Worm (Caenorhabditis elegans) whole organism, L4 larva: ENCODE measurements around the gene T28D9.4.

Source experiments
- D1046.2 ChIP-seq: fragments of 200-800 bp; sonication (Bioruptor generic); IDR thresholded peaks from 2 replicates; pipeline ENCODE4 v1.3.6; 2022; ENCODE audit warnings: missing genetic modification characterization, missing compliant biosample characterization
- F10B5.3 ChIP-seq: sonication (generic microtip); optimal IDR thresholded peaks from 2 replicates; lab custom pipeline; 2016; ENCODE audit warnings: mild to moderate bottlenecking, missing genetic modification characterization, missing compliant biosample characterization
- F37D6.2 ChIP-seq: sonication (generic microtip); optimal IDR thresholded peaks from 2 replicates; lab custom pipeline; 2016; ENCODE audit warnings: mild to moderate bottlenecking, missing genetic modification characterization, missing compliant biosample characterization
- F49E8.2 ChIP-seq: sonication (generic microtip); optimal IDR thresholded peaks from 2 replicates; lab custom pipeline; 2016; ENCODE audit warnings: missing compliant biosample characterization, mild to moderate bottlenecking, missing genetic modification characterization, borderline replicate concordance
- T26A8.4 ChIP-seq: fragments of 200-800 bp; sonication (Bioruptor generic); IDR thresholded peaks from 2 replicates; pipeline ENCODE4 v1.3.6; 2022; ENCODE audit warnings: missing genetic modification characterization, missing compliant biosample characterization
- Y48G9A.11 ChIP-seq: fragments of 200-800 bp; sonication (Bioruptor generic); IDR thresholded peaks from 2 replicates; pipeline ENCODE4 v1.3.6; 2022; ENCODE audit warnings: missing genetic modification reagents, missing genetic modification characterization, missing compliant biosample characterization
- ZK337.2 ChIP-seq: fragments of 200-800 bp; sonication (Bioruptor generic); IDR thresholded peaks from 2 replicates; pipeline ENCODE4 v1.3.6; 2022; ENCODE audit warnings: missing genetic modification reagents, missing genetic modification characterization, missing compliant biosample characterization
- ZK546.5 ChIP-seq, 2 experiments: sonication (generic microtip); optimal IDR thresholded peaks; 2 replicates each; lab custom pipeline; 2017; ENCODE audit warnings: missing biosample characterization in 2 of 2, missing genetic modification characterization in 2 of 2
- aha-1 ChIP-seq: fragments of 150-350 bp; peaks from one replicate; lab custom pipeline; 2014; ENCODE audit warnings: missing biosample characterization, missing genetic modification characterization
- ceh-20 ChIP-seq: fragments of 200-800 bp; sonication (Bioruptor generic); IDR thresholded peaks from 2 replicates; pipeline ENCODE4 v1.3.6; 2022; ENCODE audit warnings: missing genetic modification reagents, missing genetic modification characterization, missing compliant biosample characterization
- ctbp-1 ChIP-seq: fragments of 200-800 bp; sonication (Bioruptor generic); IDR thresholded peaks from 2 replicates; pipeline ENCODE4 v1.3.6; 2022; ENCODE audit warnings: missing genetic modification reagents, missing genetic modification characterization, missing compliant biosample characterization
- daf-8 ChIP-seq: fragments of 200-800 bp; sonication (Bioruptor generic); IDR thresholded peaks from 2 replicates; pipeline ENCODE4 v1.3.6; 2022; ENCODE audit warnings: missing genetic modification characterization, missing compliant biosample characterization
- dmd-9 ChIP-seq: fragments of 200-800 bp; sonication (Bioruptor generic); IDR thresholded peaks from 2 replicates; pipeline ENCODE4 v1.3.6; 2022; ENCODE audit warnings: missing genetic modification reagents, missing genetic modification characterization, missing compliant biosample characterization
- duxl-1 ChIP-seq: sonication (generic microtip); optimal IDR thresholded peaks from 2 replicates; lab custom pipeline; 2016; ENCODE audit warnings: mild to moderate bottlenecking, missing genetic modification characterization, moderate library complexity, missing compliant biosample characterization; ENCODE audit not compliant: poor library complexity
- egl-27 ChIP-seq: sonication (generic microtip); optimal IDR thresholded peaks from 3 replicates; lab custom pipeline; 2017; ENCODE audit warnings: missing biosample characterization, missing genetic modification reagents, missing genetic modification characterization
- fkh-10 ChIP-seq: fragments of 150-350 bp; optimal IDR thresholded peaks from 2 replicates; lab custom pipeline; 2014; ENCODE audit warnings: missing biosample characterization, missing genetic modification reagents, missing genetic modification characterization
- hmg-1.1 ChIP-seq: fragments of 200-800 bp; sonication (Bioruptor generic); IDR thresholded peaks from 2 replicates; pipeline ENCODE4 v1.3.6; 2022; ENCODE audit warnings: missing genetic modification reagents, missing genetic modification characterization, missing compliant biosample characterization
- jun-1 ChIP-seq: fragments of 150-350 bp; optimal IDR thresholded peaks from 2 replicates; lab custom pipeline; 2014; ENCODE audit warnings: missing biosample characterization, missing genetic modification reagents, missing genetic modification characterization
- lin-38 ChIP-seq: fragments of 200-800 bp; sonication (Bioruptor generic); IDR thresholded peaks from 2 replicates; pipeline ENCODE4 v1.3.6; 2022; ENCODE audit warnings: missing genetic modification reagents, missing genetic modification characterization, missing compliant biosample characterization
- lin-39 ChIP-seq: fragments of 150-350 bp; optimal IDR thresholded peaks from 2 replicates; lab custom pipeline; 2014; ENCODE audit warnings: missing biosample characterization, missing genetic modification reagents, missing genetic modification characterization
- lir-3 ChIP-seq: sonication (generic microtip); optimal IDR thresholded peaks from 2 replicates; lab custom pipeline; 2016; ENCODE audit warnings: mild to moderate bottlenecking, missing genetic modification characterization, missing compliant biosample characterization
- lsy-2 ChIP-seq, 2 experiments: fragments of 150-350 bp in 1 of 2; sonication (generic microtip) in 1 of 2; optimal IDR thresholded peaks; 2 replicates each; lab custom pipeline; 2014 to 2017; ENCODE audit warnings: missing biosample characterization in 2 of 2, missing genetic modification characterization in 2 of 2
- mdl-1 ChIP-seq, 2 experiments: fragments of 150-350 bp in 1 of 2; sonication (generic microtip) in 1 of 2; optimal IDR thresholded peaks; 2 replicates each; lab custom pipeline; 2014 to 2017; ENCODE audit warnings: missing biosample characterization in 2 of 2, missing genetic modification characterization in 2 of 2
- mep-1 ChIP-seq: fragments of 150-350 bp; sonication (generic microtip); optimal IDR thresholded peaks from 3 replicates; lab custom pipeline; 2014; ENCODE audit warnings: missing biosample characterization, missing genetic modification characterization
- mes-2 ChIP-seq: sonication (generic microtip); optimal IDR thresholded peaks from 2 replicates; lab custom pipeline; 2016; ENCODE audit warnings: missing genotype, mild to moderate bottlenecking, missing genetic modification characterization, missing compliant biosample characterization; ENCODE audit not compliant: poor library complexity, severe bottlenecking
- mxl-3 ChIP-seq: fragments of 200-800 bp; sonication (Bioruptor generic); optimal IDR thresholded peaks from 2 replicates; lab custom pipeline; 2018; ENCODE audit warnings: mild to moderate bottlenecking, missing genetic modification characterization, missing compliant biosample characterization
- nhr-111 ChIP-seq: fragments of 200-800 bp; sonication (Bioruptor generic); optimal IDR thresholded peaks from 2 replicates; lab custom pipeline; 2018; ENCODE audit warnings: mild to moderate bottlenecking, missing genetic modification characterization, missing compliant biosample characterization
- nhr-237 ChIP-seq: sonication (generic microtip); optimal IDR thresholded peaks from 2 replicates; lab custom pipeline; 2017; ENCODE audit warnings: missing biosample characterization, missing genetic modification characterization
- nhr-41 ChIP-seq: fragments of 200-800 bp; sonication (Bioruptor generic); IDR thresholded peaks from 2 replicates; pipeline ENCODE4 v1.3.6; 2022; ENCODE audit warnings: missing genetic modification reagents, missing genetic modification characterization, missing compliant biosample characterization
- nhr-42 ChIP-seq: fragments of 200-800 bp; sonication (Bioruptor generic); IDR thresholded peaks from 2 replicates; pipeline ENCODE4 v1.3.6; 2022; ENCODE audit warnings: missing genetic modification characterization, missing compliant biosample characterization
- rbr-2 ChIP-seq: sonication (generic microtip); optimal IDR thresholded peaks from 2 replicates; lab custom pipeline; 2016; ENCODE audit warnings: missing genotype, missing genetic modification characterization, missing compliant biosample characterization
- saeg-2 ChIP-seq: fragments of 200-800 bp; sonication (Bioruptor generic); IDR thresholded peaks from 2 replicates; pipeline ENCODE4 v1.3.6; 2022; ENCODE audit warnings: missing genetic modification reagents, missing genetic modification characterization, missing compliant biosample characterization
- spr-1 ChIP-seq: sonication (generic microtip); optimal IDR thresholded peaks from 2 replicates; lab custom pipeline; 2016; ENCODE audit warnings: mild to moderate bottlenecking, missing genetic modification characterization, missing compliant biosample characterization
- unc-130 ChIP-seq: sonication (generic microtip); optimal IDR thresholded peaks from 2 replicates; lab custom pipeline; 2016; ENCODE audit warnings: missing genetic modification reagents, missing genetic modification characterization, missing compliant biosample characterization
- unc-62 ChIP-seq, 3 experiments: fragments of 150-350 bp in 1 of 3; sonication (generic microtip); optimal IDR thresholded peaks in 2 of 3; peaks in 1 of 3; 1 replicate in 1 of 3; 2 replicates in 2 of 3; lab custom pipeline; 2014 to 2017; ENCODE audit warnings: missing biosample characterization in 3 of 3, missing genetic modification characterization in 3 of 3, missing genetic modification reagents in 3 of 3, missing genotype in 1 of 3
- zfp-3 ChIP-seq: fragments of 200-800 bp; sonication (Bioruptor generic); conservative IDR thresholded peaks from 2 replicates; pipeline ENCODE4 v1.3.6; 2022; ENCODE audit warnings: missing genetic modification reagents, missing genetic modification characterization, missing compliant biosample characterization
- ztf-7 ChIP-seq: fragments of 150-350 bp; optimal IDR thresholded peaks from 2 replicates; lab custom pipeline; 2014; ENCODE audit warnings: missing biosample characterization, missing genetic modification characterization

The T28D9.4 gene

ce11 chrII:6493709-6494326 is 17.1 kb downstream of the T28D9.4 start:
- no peak for TF ChIP-seq ZK546.5 (tag; optimal IDR thresholded peaks at IDR 0.05; lab: Kevin White, UChicago)
- no peak for TF ChIP-seq saeg-2 (GFP tag; lab: Robert Waterston, UW)
- TF ChIP-seq zfp-3 (GFP tag; lab: Robert Waterston, UW), result no peak
- no peak for TF ChIP-seq D1046.2 (GFP tag; lab: Robert Waterston, UW)
- TF ChIP-seq duxl-1, result peak; percentile 31
- no peak for TF ChIP-seq mes-2 (tag; lab: Kevin White, UChicago)
- no peak for TF ChIP-seq lin-39 (tag; lab: Kevin White, UChicago)
- no peak for TF ChIP-seq F10B5.3 (tag; lab: Kevin White, UChicago)
- no peak for TF ChIP-seq lir-3
- TF ChIP-seq nhr-237 (tag; lab: Kevin White, UChicago), result no peak
- TF ChIP-seq ctbp-1 (GFP tag; lab: Robert Waterston, UW), result no peak
- peak in 1 of 2 experiments; percentile 27 for TF ChIP-seq lsy-2 (tag; optimal IDR thresholded peaks at IDR 0.05; lab: Kevin White, UChicago)
- no peak for TF ChIP-seq daf-8 (GFP tag; lab: Robert Waterston, UW)
- TF ChIP-seq fkh-10 (GFP tag; lab: Kevin White, UChicago), result no peak
- TF ChIP-seq lin-38 (GFP tag; lab: Robert Waterston, UW), result peak; percentile 49
- TF ChIP-seq T26A8.4 (GFP tag; lab: Robert Waterston, UW), result no peak
- TF ChIP-seq F49E8.2 (tag; lab: Kevin White, UChicago), result peak; percentile 26
- peak; percentile 52; the same call in 1 of the 2 replicates for TF ChIP-seq Y48G9A.11 (GFP tag; lab: Robert Waterston, UW)
- TF ChIP-seq F37D6.2, result no peak
- no peak for TF ChIP-seq rbr-2
- TF ChIP-seq unc-130 (GFP tag; lab: Kevin White, UChicago), result no peak
- TF ChIP-seq unc-62 (GFP tag; optimal IDR thresholded peaks at IDR 0.05 in 1 of 2; lab: Kevin White, UChicago), result peak in 1 of 2 experiments; percentile 94
- TF ChIP-seq unc-62 (tag; optimal IDR thresholded peaks at IDR 0.05; lab: Kevin White, UChicago), result no peak
- no peak for TF ChIP-seq egl-27 (tag; lab: Kevin White, UChicago)
- no peak for TF ChIP-seq jun-1
- no peak for TF ChIP-seq mep-1 (tag; lab: Kevin White, UChicago)
- TF ChIP-seq nhr-42 (GFP tag; lab: Robert Waterston, UW), result no peak
- TF ChIP-seq, all 104 proteins: peak for 6

DNA sequence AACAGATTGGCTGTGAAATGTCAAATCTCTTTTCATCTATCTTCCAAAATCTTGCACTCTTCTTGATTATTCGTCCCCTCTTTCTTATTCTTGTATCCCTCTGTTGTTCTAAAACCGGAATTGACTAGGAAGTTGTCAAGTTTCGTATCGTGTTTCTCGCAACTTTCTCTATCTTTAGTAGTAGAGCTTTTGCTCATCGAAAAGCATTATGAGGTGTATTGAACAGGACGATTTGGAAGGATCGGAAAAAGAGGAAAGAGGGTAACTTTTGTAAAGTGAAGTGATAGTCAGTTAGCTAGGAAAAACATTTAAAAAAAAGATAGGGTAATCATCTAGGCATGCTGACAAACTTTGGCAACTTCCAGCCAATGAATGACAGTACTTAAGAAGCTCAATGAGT is 19.7 kb downstream of the T28D9.4 start:
- no peak for TF ChIP-seq ceh-20 (GFP tag; lab: Robert Waterston, UW)
- peak; percentile 92 for TF ChIP-seq aha-1 (tag; lab: Kevin White, UChicago)
- TF ChIP-seq spr-1 (tag; lab: Kevin White, UChicago), result no peak
- peak in 1 of 2 experiments; percentile 17 for TF ChIP-seq unc-62 (GFP tag; optimal IDR thresholded peaks at IDR 0.05 in 1 of 2; lab: Kevin White, UChicago)
- no peak for TF ChIP-seq unc-62 (tag; optimal IDR thresholded peaks at IDR 0.05; lab: Kevin White, UChicago)
- TF ChIP-seq nhr-111, result no peak

DNA sequence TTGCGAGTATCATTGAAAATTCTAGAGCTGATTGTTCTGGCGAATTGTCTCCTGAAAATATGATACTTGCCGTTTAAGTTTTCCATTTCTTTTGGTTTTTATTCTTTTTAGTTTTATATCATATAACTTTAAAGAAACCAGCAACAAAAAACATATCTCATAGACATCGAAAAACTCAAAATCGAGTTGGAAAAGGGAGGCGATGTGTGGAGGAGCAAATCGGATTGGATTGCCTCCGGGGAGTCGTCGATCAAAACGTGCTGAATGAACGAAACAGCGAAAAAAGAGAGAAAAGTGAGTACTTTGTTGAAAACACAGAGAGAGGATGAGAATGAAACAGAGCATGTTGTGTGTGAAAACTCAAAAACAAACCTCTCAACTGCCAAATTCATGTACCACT is 20.4 kb downstream of the T28D9.4 start:
- no peak for TF ChIP-seq ZK337.2
- TF ChIP-seq ztf-7, result no peak
- peak in 1 of 2 experiments; percentile 66 for TF ChIP-seq unc-62 (GFP tag; optimal IDR thresholded peaks at IDR 0.05 in 1 of 2; lab: Kevin White, UChicago)
- no peak for TF ChIP-seq unc-62 (tag; optimal IDR thresholded peaks at IDR 0.05; lab: Kevin White, UChicago)
- no peak for TF ChIP-seq mxl-3 (GFP tag; lab: Kevin White, UChicago)
- no peak for TF ChIP-seq mdl-1 (tag; optimal IDR thresholded peaks at IDR 0.05; lab: Kevin White, UChicago)
- TF ChIP-seq dmd-9, result no peak
- TF ChIP-seq hmg-1.1 (GFP tag; lab: Robert Waterston, UW), result no peak
- no peak for TF ChIP-seq nhr-41
